Fruit fly (Drosophila melanogaster) ovary, adult (tissue): ENCODE measurements around the gene RtcB.
A peak's percentile ranks its signal among the peaks of the same experiment; 100 is the strongest.

Source experiments
- CG17801 ChIP-seq: fragments of 200-800 bp; optimal IDR thresholded peaks from 2 replicates; lab custom pipeline; 2019; ENCODE audit warnings: missing biosample characterization, mild to moderate bottlenecking, missing genetic modification characterization, moderate library complexity; ENCODE audit not compliant: partially characterized antibody

RtcB gene

DNA sequence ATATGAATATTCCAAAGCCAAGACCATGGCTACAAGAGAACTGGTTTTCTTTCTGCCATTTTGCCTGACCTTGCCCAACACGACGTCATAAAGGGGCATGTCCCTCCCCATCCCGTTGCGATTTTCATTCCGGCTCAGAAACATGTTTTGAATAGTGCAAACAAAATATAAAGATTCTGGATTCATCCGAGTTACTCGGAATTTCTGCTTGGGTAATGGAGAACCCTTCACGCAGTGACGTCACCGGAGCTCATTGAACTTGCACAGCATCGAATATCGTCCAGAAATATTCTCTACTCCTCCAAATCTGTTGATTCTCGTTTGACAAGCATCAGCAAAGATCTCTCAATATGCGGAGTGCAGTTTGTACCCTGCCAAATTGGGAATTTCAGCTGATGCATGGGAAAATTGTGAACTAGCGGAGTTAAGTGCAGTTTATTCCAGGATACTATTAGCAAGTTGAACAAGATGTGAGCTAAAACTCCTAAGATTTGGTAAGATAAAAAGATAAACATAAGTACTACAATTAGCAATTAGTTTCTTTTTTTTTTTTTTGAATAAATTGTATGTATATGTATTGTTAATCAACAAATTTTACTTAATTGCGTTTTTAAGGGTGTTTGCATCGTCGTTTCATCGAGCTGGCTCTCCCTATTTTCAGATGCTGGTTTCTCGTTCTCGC lies 23.8 kb downstream of the RtcB start, which contains the start of gene CG10026:
Gene CG10026, plus strand, starts transcription at position 187 of the 682 bp plus-strand sequence.
- no peak for TF ChIP-seq CG17801 (GFP tag; lab: Kevin White, UChicago)

- TF ChIP-seq CG17801 (GFP tag; lab: Kevin White, UChicago): no peak
These were observed 24.8 kb downstream of the RtcB start for dm6 chr2L:19455209-19455608.

- no peak for TF ChIP-seq CG17801 (GFP tag; lab: Kevin White, UChicago)
These were observed 25.3 kb downstream of the RtcB start for dm6 chr2L:19455723-19456122.

- TF ChIP-seq CG17801 (GFP tag; lab: Kevin White, UChicago): no peak
These were observed 27.6 kb downstream of the RtcB start for dm6 chr2L:19457890-19458580.

DNA sequence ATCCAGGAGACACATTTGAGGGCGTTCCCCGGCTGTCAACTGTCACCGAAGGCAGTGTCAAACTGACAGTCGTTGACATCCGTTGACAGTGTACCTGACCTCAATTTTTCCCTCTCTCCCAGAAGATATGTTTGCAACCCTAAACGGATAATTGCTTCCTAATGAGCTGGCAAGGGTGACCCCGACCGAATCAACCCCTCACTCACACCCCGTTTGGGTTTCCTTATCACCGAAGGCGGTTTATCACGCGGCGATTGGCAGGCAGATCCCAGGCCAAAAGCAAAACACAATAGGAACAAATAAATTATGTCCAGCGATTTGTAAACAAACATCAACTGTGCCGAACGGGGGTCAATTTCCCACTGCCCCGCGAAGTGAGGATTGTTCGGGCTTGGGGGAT lies 29.0 kb downstream of the RtcB start:
- TF ChIP-seq CG17801 (GFP tag; lab: Kevin White, UChicago): no peak

DNA sequence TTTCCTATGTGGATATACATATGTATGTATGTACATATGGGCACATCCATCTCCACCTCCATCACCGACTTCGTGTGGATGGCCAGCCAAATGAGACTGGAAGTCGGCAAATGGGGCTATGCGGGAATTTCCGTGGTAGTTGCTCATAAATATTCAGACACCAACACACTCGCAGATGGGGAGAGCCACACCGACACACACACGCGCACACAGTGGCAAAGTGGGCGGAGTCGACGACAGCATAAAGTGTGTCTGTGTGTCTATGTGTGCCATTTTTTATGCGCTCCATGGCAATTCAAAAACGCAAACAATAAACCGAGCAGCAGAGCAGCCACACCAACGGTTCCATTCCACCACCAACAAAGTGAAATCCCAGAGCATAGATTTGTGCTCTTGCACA lies 32.5 kb downstream of the RtcB start:
- no peak for TF ChIP-seq CG17801 (GFP tag; lab: Kevin White, UChicago)

DNA sequence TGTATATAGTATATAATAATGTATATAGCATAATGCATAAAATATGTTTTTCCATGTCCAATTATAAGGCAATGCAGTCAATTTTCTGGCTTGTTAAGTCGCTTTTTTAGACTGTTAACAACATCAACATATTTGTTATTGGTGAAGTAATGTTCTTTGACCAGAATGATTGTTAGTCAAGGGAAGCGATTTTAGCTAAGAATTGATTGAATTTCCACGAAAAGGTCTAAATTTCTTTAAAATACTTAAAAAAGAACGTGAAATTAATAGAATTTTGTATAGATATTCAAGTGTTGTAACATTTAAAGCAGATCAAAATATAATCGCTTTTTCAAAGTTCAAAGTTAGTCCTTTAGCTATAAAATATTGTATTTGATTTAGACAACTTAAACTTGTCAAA lies 33.0 kb downstream of the RtcB start:
- TF ChIP-seq CG17801 (GFP tag; lab: Kevin White, UChicago): no peak

dm6 chr2L:19463824-19464317 lies 33.4 kb downstream of the RtcB start, which contains the start of gene tj:
tj (plus strand) TSS chr2L:19464267.
- TF ChIP-seq CG17801 (GFP tag; lab: Kevin White, UChicago): no peak

DNA sequence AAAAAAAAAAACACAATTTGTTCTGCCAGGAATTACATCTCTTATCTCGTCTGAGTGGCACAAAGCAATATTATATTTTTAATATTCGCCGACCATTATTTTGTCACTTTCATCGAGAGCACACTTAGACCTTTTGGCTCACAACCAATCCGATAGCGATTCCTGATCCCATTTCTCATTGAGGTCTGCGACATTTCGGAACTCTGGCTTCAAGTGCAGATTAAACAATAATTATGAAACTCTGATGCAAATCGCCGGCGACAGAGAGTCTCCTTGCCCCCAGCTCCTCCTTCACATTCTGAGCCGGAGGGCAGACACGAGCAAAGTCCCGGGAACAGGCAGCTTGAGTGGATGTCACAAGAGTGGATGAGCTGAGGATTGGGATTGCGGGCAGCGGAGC lies 38.6 kb downstream of the RtcB start:
- TF ChIP-seq CG17801 (GFP tag; lab: Kevin White, UChicago): no peak

DNA sequence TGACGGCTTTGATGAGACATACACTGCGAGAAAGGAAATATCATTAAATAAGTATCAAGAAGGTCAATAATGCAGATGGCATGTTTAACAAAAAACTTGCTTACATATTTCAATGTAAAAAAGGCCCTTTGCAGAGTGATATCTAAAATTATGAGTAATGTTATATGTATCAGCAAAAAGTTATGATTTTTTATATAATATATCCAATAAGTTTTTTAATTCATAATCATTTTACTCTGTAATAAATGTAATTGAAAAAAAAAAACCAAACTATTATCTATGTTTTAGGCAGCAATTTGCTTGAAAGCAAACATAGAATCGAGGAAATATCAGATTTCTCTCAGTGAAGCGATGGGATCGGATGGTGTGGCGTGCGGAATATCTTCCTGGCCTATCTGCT lies 39.3 kb downstream of the RtcB start:
- no peak for TF ChIP-seq CG17801 (GFP tag; lab: Kevin White, UChicago)

dm6 chr2L:19472256-19472655 lies 41.8 kb downstream of the RtcB start:
- peak; percentile 86 for TF ChIP-seq CG17801 (GFP tag; lab: Kevin White, UChicago)

DNA sequence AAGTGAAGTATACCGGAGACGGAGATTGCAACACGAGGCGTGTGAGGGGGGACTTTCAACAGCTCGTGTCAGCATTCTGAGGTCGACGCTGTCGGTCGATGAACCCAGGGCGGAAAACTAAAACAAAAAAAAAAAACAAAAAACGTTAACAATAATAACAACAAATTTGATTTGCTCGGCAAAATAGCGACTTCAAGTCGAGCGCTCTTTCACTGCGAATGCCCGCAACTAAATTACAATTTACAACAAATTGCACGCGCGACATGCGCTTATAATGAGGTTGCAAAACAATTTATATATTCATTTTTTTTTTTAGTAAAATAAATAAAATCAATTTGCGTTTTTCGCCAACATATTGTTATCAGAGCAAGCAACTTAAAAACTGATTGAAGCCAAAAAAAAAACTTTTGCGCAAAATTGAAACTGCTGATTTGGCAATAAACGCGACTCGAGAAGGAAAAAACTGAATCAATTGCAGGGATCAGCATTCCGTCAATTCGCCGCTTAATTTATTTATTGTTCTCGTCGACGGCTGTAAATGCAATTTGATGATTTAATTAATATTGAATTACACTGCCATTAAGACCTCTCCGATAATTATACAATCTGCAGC lies 43.1 kb downstream of the RtcB start:
- TF ChIP-seq CG17801 (GFP tag; lab: Kevin White, UChicago): no peak

DNA sequence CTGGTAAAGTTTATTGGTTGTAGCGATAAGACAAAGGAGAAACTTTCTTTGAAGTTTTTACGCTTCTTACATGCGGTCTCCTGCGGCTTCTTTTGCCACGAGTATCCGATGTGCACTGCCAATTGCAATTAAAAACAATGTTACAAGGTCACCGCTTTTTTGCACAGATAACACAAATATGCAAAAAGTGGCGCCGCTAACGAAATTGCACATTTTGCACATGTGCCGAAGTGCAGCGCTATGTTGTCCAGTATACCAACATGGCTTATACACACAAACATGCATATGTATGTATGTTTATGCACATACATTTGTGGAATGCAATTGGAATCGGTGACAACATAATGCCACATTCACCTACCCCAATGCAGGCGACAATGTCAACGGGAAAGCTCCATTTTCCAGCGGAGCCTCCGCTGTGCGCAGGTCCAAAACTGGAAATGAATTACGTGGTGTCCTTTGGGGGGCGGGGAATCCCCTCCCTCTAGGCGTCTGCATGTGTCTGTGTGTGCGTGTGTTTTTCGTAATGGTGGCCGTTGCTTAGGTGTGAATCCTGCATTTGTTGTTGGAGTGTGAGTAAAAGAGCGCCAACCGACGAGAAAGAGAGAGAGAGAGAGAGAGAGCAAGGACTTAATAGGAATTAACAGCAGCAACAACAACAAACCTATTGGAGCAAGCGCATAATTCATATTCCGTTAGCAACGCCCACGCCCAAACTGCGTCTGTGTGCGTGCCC lies 49.0 kb downstream of the RtcB start:
- TF ChIP-seq CG17801 (GFP tag; lab: Kevin White, UChicago): no peak

DNA sequence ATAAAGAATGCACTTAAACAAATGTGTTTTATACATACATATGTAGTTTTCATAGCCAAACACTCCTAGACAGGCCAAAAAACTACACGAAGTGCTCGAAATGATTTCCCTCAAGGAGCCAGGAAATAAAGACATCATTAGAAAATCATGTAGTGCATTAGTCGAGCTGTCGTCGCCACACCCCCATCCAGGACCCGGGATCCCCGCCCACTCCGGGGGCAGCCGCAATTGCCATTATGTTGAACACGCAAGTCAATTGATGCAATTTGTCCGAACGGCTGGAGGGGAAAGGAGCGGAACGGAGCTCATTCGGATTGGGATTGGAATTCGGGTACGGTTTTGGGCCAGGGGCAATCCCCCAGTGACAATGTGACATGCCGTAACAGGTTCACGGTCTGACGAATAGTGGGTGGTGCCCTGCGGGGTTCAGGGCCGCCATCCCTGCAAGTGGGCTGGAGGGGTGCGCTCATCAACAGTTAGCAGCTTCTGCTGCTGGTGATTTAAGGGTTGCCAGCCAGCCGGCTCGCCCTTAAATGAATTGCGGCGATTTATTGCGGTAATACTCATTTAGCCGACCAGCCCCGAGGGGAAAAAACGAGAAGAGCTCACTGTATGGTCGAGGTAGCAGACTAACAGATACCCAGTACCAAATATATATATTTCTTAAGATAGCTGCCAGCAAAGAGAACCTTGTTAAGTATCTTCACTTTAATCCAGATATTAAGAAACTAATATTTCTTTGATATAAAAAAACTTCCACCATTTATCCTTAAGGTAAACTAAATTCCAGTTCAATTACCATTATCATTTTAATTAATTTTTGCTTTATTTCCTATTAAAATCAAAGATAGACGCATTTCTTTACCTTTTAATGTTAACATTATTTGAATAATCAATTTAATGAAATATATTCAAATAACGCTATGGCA lies 50.2 kb downstream of the RtcB start:
- no peak for TF ChIP-seq CG17801 (GFP tag; lab: Kevin White, UChicago)
